Worm (Caenorhabditis elegans): ENCODE measurements around the gene F26H11.8.
A peak's percentile ranks its signal among the peaks of the same experiment; 100 is the strongest.
"Not testable (repeated sequence)": the region's sequence is repeated elsewhere in the genome, so short reads cannot be mapped to it uniquely, and the experiment has no call there.

F26H11.8 gene

ce11 chrII:14388213-14388612 is at the start of gene F26H11.8:
Gene F26H11.8 (plus strand): TSS chrII:14388513.
- no peak for TF ChIP-seq him-1 (tag; optimal IDR thresholded peaks at IDR 0.05)
- no peak for TF ChIP-seq dao-5 (tag; optimal IDR thresholded peaks at IDR 0.05)
- no peak for TF ChIP-seq W03F9.2 (tag; optimal IDR thresholded peaks at IDR 0.05)

- TF ChIP-seq W03F9.2, dao-5, him-1 (tag; optimal IDR thresholded peaks at IDR 0.05): not testable (repeated sequence)
Observed at ce11 chrII:14344166-14344565, 44.1 kb upstream of the F26H11.8 start, which contains the start of gene ddl-3. Gene ddl-3 (minus strand): TSS chrII:14344454.

ce11 chrII:14346243-14346642 is 42.1 kb upstream of the F26H11.8 start, which contains the start of gene Y54G11A.9:
Gene Y54G11A.9 (minus strand): TSS chrII:14346438.
- not testable (repeated sequence) for TF ChIP-seq W03F9.2, him-1, dao-5 (tag; optimal IDR thresholded peaks at IDR 0.05)

- no peak for TF ChIP-seq dao-5 (tag; optimal IDR thresholded peaks at IDR 0.05)
- no peak for TF ChIP-seq him-1 (tag; optimal IDR thresholded peaks at IDR 0.05)
- peak; percentile 96 for TF ChIP-seq W03F9.2 (tag; optimal IDR thresholded peaks at IDR 0.05)
Observed at ce11 chrII:14349356-14349923, 38.9 kb upstream of the F26H11.8 start, which contains the start of the genes Y54G11A.17, lin-7 and elof-1. Gene Y54G11A.17 (minus strand): TSS chrII:14349406. Gene lin-7 (minus strand): TSS chrII:14349406. Gene elof-1 (plus strand): TSS chrII:14349738.

ce11 chrII:14350768-14351167 is 37.5 kb upstream of the F26H11.8 start:
- peak; percentile 21 for TF ChIP-seq dao-5 (tag; optimal IDR thresholded peaks at IDR 0.05)
- no peak for TF ChIP-seq W03F9.2 (tag; optimal IDR thresholded peaks at IDR 0.05)

ce11 chrII:14351352-14351751 is 37.0 kb upstream of the F26H11.8 start:
- TF ChIP-seq dao-5 (tag; optimal IDR thresholded peaks at IDR 0.05) (no peak), him-1 (tag; optimal IDR thresholded peaks at IDR 0.05) (no peak), W03F9.2 (tag; optimal IDR thresholded peaks at IDR 0.05) (no peak)

ce11 chrII:14357936-14358416 is 30.3 kb upstream of the F26H11.8 start, which contains the start of the genes agl-1 and pfs-2:
Gene agl-1 (minus strand): TSS chrII:14358113.
Gene pfs-2 (plus strand): TSS chrII:14358366.
- TF ChIP-seq W03F9.2 (tag; optimal IDR thresholded peaks at IDR 0.05) (peak; percentile 77), dao-5 (tag; optimal IDR thresholded peaks at IDR 0.05) (no peak)

- TF ChIP-seq him-1 (tag; optimal IDR thresholded peaks at IDR 0.05) (no peak), dao-5 (tag; optimal IDR thresholded peaks at IDR 0.05) (no peak), W03F9.2 (tag; optimal IDR thresholded peaks at IDR 0.05) (no peak)
Observed at ce11 chrII:14359007-14359406, 29.3 kb upstream of the F26H11.8 start.

ce11 chrII:14360675-14361074 is 27.6 kb upstream of the F26H11.8 start:
- TF ChIP-seq W03F9.2 (tag; optimal IDR thresholded peaks at IDR 0.05) (no peak), him-1 (tag; optimal IDR thresholded peaks at IDR 0.05) (no peak), dao-5 (tag; optimal IDR thresholded peaks at IDR 0.05) (no peak)

ce11 chrII:14361719-14362118 is 26.6 kb upstream of the F26H11.8 start, which contains the start of gene tebp-1:
Gene tebp-1 (plus strand): TSS chrII:14362019.
- TF ChIP-seq him-1 (tag; optimal IDR thresholded peaks at IDR 0.05) (no peak), dao-5 (tag; optimal IDR thresholded peaks at IDR 0.05) (no peak), W03F9.2 (tag; optimal IDR thresholded peaks at IDR 0.05) (no peak)

ce11 chrII:14365182-14365751 is 23.0 kb upstream of the F26H11.8 start, which contains the start of gene imb-2:
Gene imb-2 (plus strand): TSS chrII:14365701.
- TF ChIP-seq W03F9.2 (tag; optimal IDR thresholded peaks at IDR 0.05) (peak; percentile 60), dao-5 (tag; optimal IDR thresholded peaks at IDR 0.05) (no peak), him-1 (tag; optimal IDR thresholded peaks at IDR 0.05) (no peak)

- TF ChIP-seq dao-5 (tag; optimal IDR thresholded peaks at IDR 0.05) (no peak), W03F9.2 (tag; optimal IDR thresholded peaks at IDR 0.05) (no peak), him-1 (tag; optimal IDR thresholded peaks at IDR 0.05) (no peak)
Observed at ce11 chrII:14374594-14374993, 13.7 kb upstream of the F26H11.8 start.

ce11 chrII:14377796-14378195 is 10.5 kb upstream of the F26H11.8 start, which contains the start of gene acr-20:
Gene acr-20 (minus strand): TSS chrII:14377896.
- TF ChIP-seq him-1 (tag; optimal IDR thresholded peaks at IDR 0.05) (no peak), dao-5 (tag; optimal IDR thresholded peaks at IDR 0.05) (no peak)

- TF ChIP-seq him-1 (tag; optimal IDR thresholded peaks at IDR 0.05): no peak
- no peak for TF ChIP-seq W03F9.2 (tag; optimal IDR thresholded peaks at IDR 0.05)
- TF ChIP-seq dao-5 (tag; optimal IDR thresholded peaks at IDR 0.05): no peak
Observed at ce11 chrII:14380778-14381177, 7.5 kb upstream of the F26H11.8 start.
